Comparison of ENCODE assay signal across 3 worm cellular contexts in the genomic region with DNA sequence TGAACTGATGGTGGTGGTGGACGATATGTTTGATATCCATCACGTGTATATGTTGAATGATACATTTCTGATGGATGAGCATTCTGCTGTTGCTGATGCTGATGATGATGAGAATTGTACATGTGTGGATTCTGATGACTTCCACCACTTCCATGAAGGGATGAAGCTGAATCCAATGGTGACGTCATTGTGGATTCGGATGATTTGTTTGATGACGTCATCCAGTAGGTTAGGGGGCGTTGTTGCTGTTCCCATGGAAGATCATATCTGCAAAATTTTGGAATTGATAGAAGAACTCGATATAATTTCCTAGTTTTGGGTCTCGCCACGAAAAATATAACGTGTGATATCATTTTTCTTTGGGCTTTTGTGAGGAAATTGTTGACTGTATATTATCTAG.
TF ChIP-seq lines count a peak whose summit lies in the region.

No protein-coding gene starts in this region.

TF ChIP-seq in whole organism, L4 larva, 104 proteins besides CTCF, POLR2A, EP300 and RAD21:
- 0 out of 2 replicates have a peak, but pooled peaks have one; percentile 42 for TF ChIP-seq ZK337.2 (GFP tag; IDR thresholded peaks at IDR 0.05; lab: Robert Waterston, UW)
- TF ChIP-seq T26A8.4 (GFP tag; IDR thresholded peaks at IDR 0.05; lab: Robert Waterston, UW): 0 out of 2 replicates have a peak, but pooled peaks have one; percentile 19
- TF ChIP-seq nhr-41 (GFP tag; IDR thresholded peaks at IDR 0.05; lab: Robert Waterston, UW): no peak
TF ChIP-seq in whole organism, L4 larva: peak in this region for 2.

TF ChIP-seq in whole organism, mixed stage, embryonic, 35 proteins besides CTCF, POLR2A, EP300 and RAD21:
- TF ChIP-seq flh-1 (GFP tag; optimal IDR thresholded peaks at IDR 0.05; lab: Kevin White, UChicago) (no peak), zip-8 (tag; optimal IDR thresholded peaks at IDR 0.05; lab: Kevin White, UChicago) (peak; percentile 97), sem-2 (GFP tag; optimal IDR thresholded peaks at IDR 0.05; lab: Kevin White, UChicago) (no peak), ceh-39 (tag; optimal IDR thresholded peaks at IDR 0.05; lab: Kevin White, UChicago) (no peak), mab-5 (tag; optimal IDR thresholded peaks at IDR 0.05; lab: Kevin White, UChicago) (no peak), ces-1 (GFP tag; optimal IDR thresholded peaks at IDR 0.05; lab: Kevin White, UChicago) (no peak), cnd-1 (tag; optimal IDR thresholded peaks at IDR 0.05; lab: Kevin White, UChicago) (no peak), lin-13 (tag; optimal IDR thresholded peaks at IDR 0.05; lab: Kevin White, UChicago) (no peak), unc-39 (tag; optimal IDR thresholded peaks at IDR 0.05; lab: Kevin White, UChicago) (no peak)

TF ChIP-seq in whole organism, young adult, 124 proteins besides CTCF, POLR2A, EP300 and RAD21:
- no peak for TF ChIP-seq tlf-1 (GFP tag; optimal IDR thresholded peaks at IDR 0.05; lab: Kevin White, UChicago)
- 0 out of 2 replicates have a peak, but pooled peaks have one; percentile 14 for TF ChIP-seq nfyb-1 (GFP tag; IDR thresholded peaks at IDR 0.05; lab: Robert Waterston, UW)
- peak; percentile 73 for TF ChIP-seq atf-7 (tag; optimal IDR thresholded peaks at IDR 0.05; lab: Kevin White, UChicago)
- no peak for TF ChIP-seq hrde-1 (tag; optimal IDR thresholded peaks at IDR 0.05; lab: Kevin White, UChicago; ENCODE audit: borderline replicate concordance)
